Worm (Caenorhabditis elegans): ENCODE results near the gene F58D2.5.
A peak's percentile ranks its signal among the peaks of the same experiment; 100 is the strongest.

F58D2.5 gene

ce11 chrIV:13240078-13240841 is 47.1 kb upstream of the F58D2.5 start, which contains the start of gene rpl-12 (continued):
- TF ChIP-seq elt-3 (tag; optimal IDR thresholded peaks at IDR 0.05) (no peak), Y55F3AM.14 (GFP tag; optimal IDR thresholded peaks at IDR 0.05) (peak; percentile 97), nhr-77 (tag; optimal IDR thresholded peaks at IDR 0.05) (peak; percentile 85), ztf-11 (tag; optimal IDR thresholded peaks at IDR 0.05) (peak; percentile 65), blmp-1 (tag; optimal IDR thresholded peaks at IDR 0.05; ENCODE audit: insufficient read depth) (peak; percentile 95), lin-39 (tag; optimal IDR thresholded peaks at IDR 0.05) (peak; percentile 83)

ce11 chrIV:13238943-13239861 is 46.1 kb upstream of the F58D2.5 start, which contains the start of gene tag-115:
Gene tag-115, minus strand, starts transcription at chrIV:13239414.
- TF ChIP-seq ama-1 (optimal IDR thresholded peaks at IDR 0.05) = peak; percentile 47
- peak; percentile 17 for TF ChIP-seq sma-3 (GFP tag; optimal IDR thresholded peaks at IDR 0.05)
- TF ChIP-seq C34F6.9 (tag; optimal IDR thresholded peaks at IDR 0.05) = peak; percentile 38
- peak; percentile 1 for TF ChIP-seq nhr-21 (tag; optimal IDR thresholded peaks at IDR 0.05)
- TF ChIP-seq unc-55 (GFP tag; optimal IDR thresholded peaks at IDR 0.05) = peak; percentile 8
- TF ChIP-seq lsy-2 (tag; optimal IDR thresholded peaks at IDR 0.05) = peak in 1 of 2 experiments; percentile 23
- TF ChIP-seq nhr-25 (tag; optimal IDR thresholded peaks at IDR 0.05) = peak; percentile 5
- no peak for TF ChIP-seq gmeb-1 (tag; optimal IDR thresholded peaks at IDR 0.05)
- TF ChIP-seq lin-11 (tag; optimal IDR thresholded peaks at IDR 0.05) = no peak

- TF ChIP-seq ztf-1 (GFP tag; conservative IDR thresholded peaks at IDR 0.05) (no peak), crh-2 (tag; optimal IDR thresholded peaks at IDR 0.05) (no peak), unc-62 (GFP tag; optimal IDR thresholded peaks at IDR 0.05) (no peak), lin-13 (GFP tag; optimal IDR thresholded peaks at IDR 0.05) (no peak), ceh-16 (tag; optimal IDR thresholded peaks at IDR 0.05) (no peak), nhr-11 (tag; optimal IDR thresholded peaks at IDR 0.05) (no peak), nhr-23 (tag; optimal IDR thresholded peaks at IDR 0.05) (no peak), nhr-6 (tag; optimal IDR thresholded peaks at IDR 0.05) (no peak), nhr-12 (tag; optimal IDR thresholded peaks at IDR 0.05) (no peak)
These were observed 43.3 kb upstream of the F58D2.5 start, which contains the start of gene pwp-1 for ce11 chrIV:13236485-13236884. Gene pwp-1, minus strand, starts transcription at chrIV:13236585.

- TF ChIP-seq lin-13 (GFP tag; optimal IDR thresholded peaks at IDR 0.05) = peak; percentile 60
- TF ChIP-seq lin-11 (tag; optimal IDR thresholded peaks at IDR 0.05) = no peak
- no peak for TF ChIP-seq ceh-16 (tag; optimal IDR thresholded peaks at IDR 0.05)
- TF ChIP-seq alr-1 (tag; optimal IDR thresholded peaks at IDR 0.05) = no peak
- peak; percentile 88 to 98 for TF ChIP-seq lsy-2 (tag; optimal IDR thresholded peaks at IDR 0.05)
- TF ChIP-seq gmeb-1 (tag; optimal IDR thresholded peaks at IDR 0.05) = peak; percentile 5
- TF ChIP-seq F13H6.1 (tag; optimal IDR thresholded peaks at IDR 0.05) = no peak
- no peak for TF ChIP-seq nhr-12 (tag; optimal IDR thresholded peaks at IDR 0.05)
- TF ChIP-seq crh-2 (tag; optimal IDR thresholded peaks at IDR 0.05) = peak; percentile 73
- no peak for TF ChIP-seq nhr-23 (tag; optimal IDR thresholded peaks at IDR 0.05)
- TF ChIP-seq sma-9 (GFP tag; optimal IDR thresholded peaks at IDR 0.05) = no peak
- no peak for TF ChIP-seq sma-9 (tag; optimal IDR thresholded peaks at IDR 0.05)
- peak; percentile 55 for TF ChIP-seq C34F6.9 (tag; optimal IDR thresholded peaks at IDR 0.05)
- TF ChIP-seq sem-4 (tag; optimal IDR thresholded peaks at IDR 0.05) = no peak
- TF ChIP-seq skn-1 (tag; optimal IDR thresholded peaks at IDR 0.05) = no peak
- no peak for TF ChIP-seq unc-39 (tag; optimal IDR thresholded peaks at IDR 0.05)
- no peak for TF ChIP-seq R02D3.7 (tag; optimal IDR thresholded peaks at IDR 0.05)
- TF ChIP-seq nhr-6 (tag; optimal IDR thresholded peaks at IDR 0.05) = peak; percentile 7
- peak; percentile 73 for TF ChIP-seq unc-55 (GFP tag; optimal IDR thresholded peaks at IDR 0.05)
- no peak for TF ChIP-seq aly-2 (tag; optimal IDR thresholded peaks at IDR 0.05)
- no peak for TF ChIP-seq snpc-4 (tag; optimal IDR thresholded peaks at IDR 0.05)
- TF ChIP-seq elt-3 (tag; optimal IDR thresholded peaks at IDR 0.05) = no peak
- TF ChIP-seq nhr-129 (tag; optimal IDR thresholded peaks at IDR 0.05) = peak; percentile 81
- TF ChIP-seq fos-1 (tag; optimal IDR thresholded peaks at IDR 0.05) = peak; percentile 9
- no peak for TF ChIP-seq nhr-10 (tag; optimal IDR thresholded peaks at IDR 0.05)
- no peak for TF ChIP-seq blmp-1 (tag; optimal IDR thresholded peaks at IDR 0.05; ENCODE audit: insufficient read depth)
- TF ChIP-seq ceh-82 (tag; optimal IDR thresholded peaks at IDR 0.05) = no peak
- TF ChIP-seq dmd-4 (tag; optimal IDR thresholded peaks at IDR 0.05) = no peak
- TF ChIP-seq unc-62 (GFP tag; optimal IDR thresholded peaks at IDR 0.05) = no peak
- no peak for TF ChIP-seq nhr-77 (tag; optimal IDR thresholded peaks at IDR 0.05)
- no peak for TF ChIP-seq elt-1 (tag; optimal IDR thresholded peaks at IDR 0.05)
- no peak for TF ChIP-seq egl-27 (tag; optimal IDR thresholded peaks at IDR 0.05)
- TF ChIP-seq sma-3 (GFP tag; optimal IDR thresholded peaks at IDR 0.05) = no peak
These were observed 38.3 kb upstream of the F58D2.5 start for ce11 chrIV:13231393-13231792.
